Worm (Caenorhabditis elegans) whole organism, mixed stage, embryonic: ENCODE data around the gene F09G2.1.

Experiments used
- M03D4.4 ChIP-seq: sonication (generic microtip); optimal IDR thresholded peaks from 2 replicates; lab custom pipeline; 2017; ENCODE audit warnings: mild to moderate bottlenecking, missing genetic modification characterization, missing compliant biosample characterization
- bed-3 ChIP-seq: fragments of 200-800 bp; sonication (Bioruptor generic); optimal IDR thresholded peaks from 3 replicates; lab custom pipeline; 2018; ENCODE audit warnings: mild to moderate bottlenecking, missing genetic modification characterization, moderate library complexity, missing compliant biosample characterization
- blmp-1 ChIP-seq: fragments of 150-350 bp; optimal IDR thresholded peaks from 2 replicates; lab custom pipeline; 2014; ENCODE audit warnings: missing biosample characterization, missing genetic modification characterization
- ceh-39 ChIP-seq: fragments of 150-350 bp; optimal IDR thresholded peaks from 2 replicates; lab custom pipeline; 2014; ENCODE audit warnings: missing biosample characterization, missing genetic modification characterization
- ceh-43 ChIP-seq: fragments of 200-800 bp; sonication (Bioruptor generic); optimal IDR thresholded peaks from 2 replicates; lab custom pipeline; 2018; ENCODE audit warnings: mild to moderate bottlenecking, missing genetic modification characterization, moderate library complexity, missing compliant biosample characterization
- ceh-83 ChIP-seq: fragments of 200-800 bp; sonication (Bioruptor generic); optimal IDR thresholded peaks from 2 replicates; lab custom pipeline; 2018; ENCODE audit warnings: mild to moderate bottlenecking, missing genetic modification characterization, missing compliant biosample characterization
- ces-1 ChIP-seq: fragments of 150-350 bp; optimal IDR thresholded peaks from 2 replicates; lab custom pipeline; 2014; ENCODE audit warnings: missing biosample characterization, missing genetic modification reagents, missing genetic modification characterization
- cnd-1 ChIP-seq: fragments of 200-800 bp; sonication (Bioruptor generic); optimal IDR thresholded peaks from 2 replicates; lab custom pipeline; 2018; ENCODE audit warnings: mild to moderate bottlenecking, missing genetic modification characterization, missing compliant biosample characterization
- drap-1 ChIP-seq: fragments of 200-800 bp; sonication (Bioruptor generic); optimal IDR thresholded peaks from 3 replicates; lab custom pipeline; 2018; ENCODE audit warnings: mild to moderate bottlenecking, missing genetic modification characterization, missing compliant biosample characterization
- elt-1 ChIP-seq: sonication (generic microtip); optimal IDR thresholded peaks from 2 replicates; lab custom pipeline; 2017; ENCODE audit warnings: missing genetic modification characterization, mild to moderate bottlenecking, missing compliant biosample characterization, antibody characterized with exemption, moderate library complexity, borderline replicate concordance; ENCODE audit not compliant: insufficient read depth
- elt-3 ChIP-seq: fragments of 150-350 bp; optimal IDR thresholded peaks from 2 replicates; lab custom pipeline; 2014; ENCODE audit warnings: missing biosample characterization, missing genetic modification characterization
- flh-1 ChIP-seq: fragments of 200-800 bp; sonication (Bioruptor generic); optimal IDR thresholded peaks from 2 replicates; lab custom pipeline; 2018; ENCODE audit warnings: mild to moderate bottlenecking, missing genetic modification characterization, moderate library complexity, missing compliant biosample characterization
- ham-2 ChIP-seq: fragments of 200-800 bp; sonication (Bioruptor generic); optimal IDR thresholded peaks from 2 replicates; lab custom pipeline; 2018; ENCODE audit warnings: mild to moderate bottlenecking, missing genetic modification characterization, missing compliant biosample characterization
- hlh-1 ChIP-seq: fragments of 150-350 bp; optimal IDR thresholded peaks from 2 replicates; lab custom pipeline; 2014; ENCODE audit warnings: missing biosample characterization, missing genetic modification reagents, missing genetic modification characterization
- lin-13 ChIP-seq: fragments of 150-350 bp; optimal IDR thresholded peaks from 2 replicates; lab custom pipeline; 2014; ENCODE audit warnings: missing biosample characterization, missing genetic modification characterization
- lin-32 ChIP-seq: fragments of 200-800 bp; sonication (Bioruptor generic); optimal IDR thresholded peaks from 2 replicates; lab custom pipeline; 2018; ENCODE audit warnings: mild to moderate bottlenecking, missing genetic modification characterization, missing compliant biosample characterization
- lsy-2 ChIP-seq: fragments of 150-350 bp; optimal IDR thresholded peaks from 2 replicates; lab custom pipeline; 2014; ENCODE audit warnings: missing biosample characterization, missing genetic modification characterization
- mab-5 ChIP-seq: fragments of 150-350 bp; optimal IDR thresholded peaks from 2 replicates; lab custom pipeline; 2014; ENCODE audit warnings: missing biosample characterization, missing genetic modification characterization
- mep-1 ChIP-seq: fragments of 150-350 bp; optimal IDR thresholded peaks from 2 replicates; lab custom pipeline; 2017; ENCODE audit warnings: missing biosample characterization, missing genetic modification reagents, missing genetic modification characterization, inconsistent platforms
- mls-2 ChIP-seq: sonication (generic microtip); optimal IDR thresholded peaks from 2 replicates; lab custom pipeline; 2016; ENCODE audit warnings: mild to moderate bottlenecking, missing genetic modification characterization, moderate library complexity, missing compliant biosample characterization
- nhr-12 ChIP-seq: fragments of 150-350 bp; optimal IDR thresholded peaks from 2 replicates; lab custom pipeline; 2014; ENCODE audit warnings: missing biosample characterization, missing genetic modification characterization
- nhr-2 ChIP-seq: fragments of 150-350 bp; optimal IDR thresholded peaks from 2 replicates; lab custom pipeline; 2014; ENCODE audit warnings: missing biosample characterization, missing genetic modification characterization
- nhr-237 ChIP-seq: fragments of 150-350 bp; optimal IDR thresholded peaks from 2 replicates; lab custom pipeline; 2014; ENCODE audit warnings: missing biosample characterization, missing genetic modification characterization
- nhr-28 ChIP-seq: fragments of 150-350 bp; optimal IDR thresholded peaks from 2 replicates; lab custom pipeline; 2014; ENCODE audit warnings: missing biosample characterization, missing genetic modification characterization
- pha-4 ChIP-seq: fragments of 150-350 bp; optimal IDR thresholded peaks from 2 replicates; lab custom pipeline; 2018; ENCODE audit warnings: missing biosample characterization, missing genetic modification reagents, missing genetic modification characterization
- sem-2 ChIP-seq: fragments of 200-800 bp; sonication (Bioruptor generic); optimal IDR thresholded peaks from 2 replicates; lab custom pipeline; 2018; ENCODE audit warnings: mild to moderate bottlenecking, missing genetic modification characterization, missing compliant biosample characterization
- snpc-4 ChIP-seq: fragments of 150-350 bp; optimal IDR thresholded peaks from 2 replicates; lab custom pipeline; 2014; ENCODE audit warnings: missing biosample characterization, missing genetic modification characterization
- sptf-1 ChIP-seq: sonication (generic microtip); optimal IDR thresholded peaks from 2 replicates; lab custom pipeline; 2017; ENCODE audit warnings: mild to moderate bottlenecking, missing genetic modification characterization, moderate library complexity, missing compliant biosample characterization
- tbx-8 ChIP-seq: fragments of 200-800 bp; sonication (Bioruptor generic); optimal IDR thresholded peaks from 2 replicates; lab custom pipeline; 2018; ENCODE audit warnings: mild to moderate bottlenecking, missing genetic modification characterization, moderate library complexity, missing compliant biosample characterization
- unc-120 ChIP-seq: sonication (generic microtip); optimal IDR thresholded peaks from 2 replicates; lab custom pipeline; 2017; ENCODE audit warnings: missing genetic modification characterization, missing compliant biosample characterization; ENCODE audit not compliant: poor library complexity, severe bottlenecking
- unc-39 ChIP-seq: fragments of 150-350 bp; optimal IDR thresholded peaks from 2 replicates; lab custom pipeline; 2014; ENCODE audit warnings: missing biosample characterization, missing genetic modification characterization
- unc-62 ChIP-seq: fragments of 150-350 bp; optimal IDR thresholded peaks from 2 replicates; lab custom pipeline; 2014; ENCODE audit warnings: missing biosample characterization, missing genetic modification reagents, missing genetic modification characterization
- zip-8 ChIP-seq: fragments of 150-350 bp; optimal IDR thresholded peaks from 2 replicates; lab custom pipeline; 2014; ENCODE audit warnings: missing biosample characterization, missing genetic modification characterization
- ztf-11 ChIP-seq: fragments of 150-350 bp; optimal IDR thresholded peaks from 2 replicates; lab custom pipeline; 2014; ENCODE audit warnings: missing biosample characterization, missing genetic modification characterization

F09G2.1 gene

DNA sequence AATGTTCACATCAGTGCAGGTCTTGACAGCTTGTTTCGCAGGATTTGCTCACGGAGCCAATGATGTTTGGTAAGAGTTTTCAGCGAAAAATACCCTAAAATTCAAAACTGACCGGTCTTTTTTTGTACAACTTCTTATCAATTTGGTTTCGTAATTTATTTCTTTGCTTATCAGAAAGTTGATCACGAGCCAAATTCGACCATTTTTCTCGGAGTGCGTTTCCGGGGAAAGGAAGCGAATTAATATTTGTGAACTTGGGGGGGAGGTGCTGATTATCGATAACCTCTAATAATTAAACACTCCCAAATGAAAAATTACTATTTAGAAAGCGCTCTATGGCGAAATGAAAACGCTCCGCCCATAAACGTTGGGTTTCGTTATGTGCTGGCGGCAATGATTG lies 13.4 kb upstream of the F09G2.1 start:
- TF ChIP-seq drap-1 (GFP tag; lab: Kevin White, UChicago) (no peak), bed-3 (no peak), mls-2 (tag; lab: Kevin White, UChicago) (no peak), nhr-28 (no peak), elt-1 (tag; lab: Kevin White, UChicago) (no peak), unc-120 (tag; lab: Kevin White, UChicago) (no peak), ces-1 (no peak), ceh-43 (no peak), ceh-83 (GFP tag; lab: Kevin White, UChicago) (no peak), nhr-237 (no peak), sptf-1 (tag; lab: Kevin White, UChicago) (no peak), lsy-2 (tag; lab: Kevin White, UChicago) (no peak), ceh-39 (tag; lab: Kevin White, UChicago) (no peak), mep-1 (no peak), zip-8 (tag; lab: Kevin White, UChicago) (no peak), tbx-8 (GFP tag; lab: Kevin White, UChicago) (no peak), cnd-1 (tag; lab: Kevin White, UChicago) (no peak), pha-4 (tag; lab: Kevin White, UChicago) (no peak)

- TF ChIP-seq mep-1: no peak
- no peak for TF ChIP-seq lin-32 (GFP tag; lab: Kevin White, UChicago)
These were observed 12.7 kb upstream of the F09G2.1 start for ce11 chrV:7187295-7187694.

DNA sequence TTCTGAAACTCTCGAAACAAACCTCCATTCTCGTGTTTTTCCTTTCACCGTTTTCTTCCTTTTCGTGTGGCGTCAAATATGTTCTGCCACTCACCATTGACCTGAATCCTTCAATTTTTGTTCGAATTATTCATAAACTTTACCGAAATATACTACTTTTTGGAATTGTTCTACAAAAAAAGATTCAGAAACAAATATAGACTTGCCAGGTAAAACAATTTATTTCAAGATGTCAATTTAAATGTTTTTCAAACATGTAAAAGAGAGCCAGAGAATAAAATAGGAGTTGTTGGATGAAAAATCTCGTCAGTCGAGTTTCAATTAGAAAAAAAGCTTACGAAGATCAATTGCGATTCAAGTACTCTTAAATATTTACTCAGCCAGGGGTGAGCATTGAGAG lies 6.5 kb upstream of the F09G2.1 start, which contains the start of gene F09G2.8:
Gene F09G2.8 (minus strand): TSS at position 101 of the 400 bp plus-strand sequence.
- TF ChIP-seq bed-3 (no peak), unc-120 (tag; lab: Kevin White, UChicago) (no peak), M03D4.4 (no peak), ces-1 (no peak), flh-1 (GFP tag; lab: Kevin White, UChicago) (no peak), unc-62 (GFP tag; lab: Kevin White, UChicago) (no peak), mab-5 (no peak), ztf-11 (tag; lab: Kevin White, UChicago) (no peak), nhr-12 (no peak)

DNA sequence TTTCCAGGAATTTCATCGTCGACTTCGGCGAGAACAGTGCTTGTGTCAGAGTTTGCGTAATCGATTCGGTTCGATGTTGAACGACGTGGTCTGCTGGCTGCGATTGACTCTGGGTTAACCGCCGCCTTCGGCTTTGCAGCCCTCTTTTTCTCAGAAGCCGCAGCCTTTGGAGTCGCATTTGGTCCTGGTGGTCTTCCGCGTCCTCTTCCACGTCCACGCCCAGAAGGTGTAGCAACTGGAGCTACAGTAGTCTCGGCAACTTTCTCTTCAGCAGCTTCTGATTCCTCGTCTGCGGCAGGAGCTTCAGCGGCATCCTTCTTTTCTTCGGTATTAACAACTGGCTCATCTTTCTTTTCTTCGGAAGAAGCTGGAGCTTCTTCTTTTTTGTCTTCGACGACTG lies 5.2 kb upstream of the F09G2.1 start:
- no peak for TF ChIP-seq cnd-1 (tag; lab: Kevin White, UChicago)

DNA sequence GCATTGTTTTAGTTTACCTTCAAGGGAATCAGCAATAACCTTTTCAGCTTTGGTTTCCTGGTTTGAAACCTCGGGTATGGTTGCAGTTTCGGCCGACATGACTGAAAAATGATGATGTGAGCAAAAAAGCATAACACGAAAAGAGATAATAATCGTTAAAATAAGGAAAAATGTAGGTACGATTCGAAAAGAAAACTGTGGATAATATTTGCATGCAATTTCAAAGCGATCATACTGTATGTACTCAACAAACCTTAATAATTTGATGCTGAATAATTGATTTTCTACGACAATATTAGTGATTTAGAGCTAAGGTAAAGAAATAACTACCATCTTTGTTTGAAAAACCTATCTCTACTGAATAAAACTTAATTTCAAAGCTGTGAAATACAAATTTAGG lies 4.0 kb upstream of the F09G2.1 start, which contains the start of gene attf-2:
Gene attf-2 (minus strand): TSS at position 101 of the 400 bp plus-strand sequence.
- no peak for TF ChIP-seq nhr-237
- TF ChIP-seq mab-5: no peak
- TF ChIP-seq zip-8 (tag; lab: Kevin White, UChicago): no peak
- no peak for TF ChIP-seq ceh-83 (GFP tag; lab: Kevin White, UChicago)
- no peak for TF ChIP-seq mls-2 (tag; lab: Kevin White, UChicago)
- TF ChIP-seq unc-62 (GFP tag; lab: Kevin White, UChicago): no peak
- TF ChIP-seq sem-2: no peak
- no peak for TF ChIP-seq sptf-1 (tag; lab: Kevin White, UChicago)
- TF ChIP-seq flh-1 (GFP tag; lab: Kevin White, UChicago): no peak
- TF ChIP-seq lin-32 (GFP tag; lab: Kevin White, UChicago): no peak
- TF ChIP-seq ham-2 (GFP tag; lab: Kevin White, UChicago): no peak
- no peak for TF ChIP-seq nhr-2
- TF ChIP-seq pha-4 (tag; lab: Kevin White, UChicago): no peak

DNA sequence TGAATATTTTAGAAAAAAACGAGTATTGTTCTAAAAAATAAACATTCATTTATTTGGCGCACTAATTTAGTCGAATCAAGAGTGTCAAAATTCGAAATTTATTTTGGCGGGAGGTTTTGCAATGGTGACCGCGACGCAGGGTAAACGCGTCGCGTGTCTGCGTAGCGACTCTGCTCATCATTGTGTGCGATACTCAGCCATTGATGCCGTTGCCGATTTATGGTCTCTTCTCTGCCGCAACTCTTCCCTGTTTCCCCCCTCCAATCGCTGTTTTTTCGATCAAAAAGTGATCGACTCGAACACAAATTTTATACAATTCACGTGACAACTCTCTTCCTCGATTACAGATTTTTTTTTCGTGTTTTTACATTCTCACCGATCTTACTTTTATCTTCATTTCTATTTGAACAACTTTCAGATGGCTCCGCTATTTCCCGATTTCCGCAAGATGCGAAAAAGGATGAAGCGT lies 3.5 kb upstream of the F09G2.1 start, which contains the start of gene F09G2.2:
Gene F09G2.2 (plus strand): TSS at position 419 of the 469 bp plus-strand sequence.
- TF ChIP-seq ceh-83 (GFP tag; lab: Kevin White, UChicago) (peak; percentile 46), sem-2 (no peak), drap-1 (GFP tag; lab: Kevin White, UChicago) (peak; percentile 24), blmp-1 (tag; lab: Kevin White, UChicago) (no peak), lin-13 (tag; lab: Kevin White, UChicago) (peak; percentile 97), snpc-4 (tag; lab: Kevin White, UChicago) (no peak), mep-1 (peak; percentile 95), M03D4.4 (peak; percentile 20), nhr-28 (no peak), sptf-1 (tag; lab: Kevin White, UChicago) (no peak), cnd-1 (tag; lab: Kevin White, UChicago) (peak; percentile 28), ceh-39 (tag; lab: Kevin White, UChicago) (peak; percentile 93), ceh-43 (no peak), hlh-1 (tag; lab: Kevin White, UChicago) (no peak), lsy-2 (tag; lab: Kevin White, UChicago) (peak; percentile 73), elt-1 (tag; lab: Kevin White, UChicago) (peak; percentile 38), unc-62 (GFP tag; lab: Kevin White, UChicago) (no peak), mab-5 (no peak), lin-32 (GFP tag; lab: Kevin White, UChicago) (no peak), nhr-2 (peak; percentile 30), bed-3 (no peak), unc-120 (tag; lab: Kevin White, UChicago) (peak; percentile 79), mls-2 (tag; lab: Kevin White, UChicago) (peak; percentile 21), ham-2 (GFP tag; lab: Kevin White, UChicago) (no peak), pha-4 (tag; lab: Kevin White, UChicago) (peak; percentile 96), ztf-11 (tag; lab: Kevin White, UChicago) (peak; percentile 63), tbx-8 (GFP tag; lab: Kevin White, UChicago) (no peak), nhr-12 (no peak), elt-3 (tag; lab: Kevin White, UChicago) (no peak), ces-1 (peak; percentile 76), zip-8 (tag; lab: Kevin White, UChicago) (no peak), unc-39 (tag; lab: Kevin White, UChicago) (peak; percentile 29), nhr-237 (peak; percentile 87)
